Fruit fly (Drosophila melanogaster) whole organism, embryonic: ENCODE results near the gene Pgant7.
A peak's percentile ranks its signal among the peaks of the same experiment; 100 is the strongest.

ENCODE experiments used
- Bgb ChIP-seq: fragments of 200-800 bp; sonication (Bioruptor generic); IDR thresholded peaks from 2 replicates; pipeline ENCODE4 v1.3.6; 2022; ENCODE audit warnings: missing biosample characterization, missing genetic modification characterization; ENCODE audit not compliant: partially characterized antibody
- BtbVII ChIP-seq: fragments of 200-800 bp; sonication (Bioruptor generic); optimal IDR thresholded peaks from 3 replicates; lab custom pipeline; 2017; ENCODE audit warnings: missing biosample characterization, mild to moderate bottlenecking, missing genetic modification characterization
- CG11085 ChIP-seq: fragments of 200-800 bp; sonication (Bioruptor generic); IDR thresholded peaks from 2 replicates; pipeline ENCODE4 v1.3.6; 2022; ENCODE audit warnings: missing biosample characterization, missing genetic modification characterization
- CG1233 ChIP-seq: fragments of 200-800 bp; sonication (Bioruptor generic); optimal IDR thresholded peaks from 4 replicates; lab custom pipeline; 2018; ENCODE audit warnings: missing biosample characterization, mild to moderate bottlenecking, missing genetic modification characterization
- CG13287 ChIP-seq: fragments of 200-800 bp; sonication (Bioruptor generic); IDR thresholded peaks from 2 replicates; pipeline ENCODE4 v1.3.6; 2022; ENCODE audit warnings: missing biosample characterization, missing genetic modification characterization; ENCODE audit not compliant: partially characterized antibody
- CG13894 ChIP-seq: fragments of 200-800 bp; sonication (Bioruptor generic); optimal IDR thresholded peaks from 3 replicates; lab custom pipeline; 2018; ENCODE audit warnings: missing biosample characterization, mild to moderate bottlenecking, missing genetic modification characterization, moderate library complexity
- CG15601 ChIP-seq: fragments of 200-800 bp; sonication (Bioruptor generic); optimal IDR thresholded peaks from 3 replicates; lab custom pipeline; 2019; ENCODE audit warnings: missing biosample characterization, mild to moderate bottlenecking, missing genetic modification characterization, moderate library complexity
- CG17829 ChIP-seq: fragments of 200-800 bp; optimal IDR thresholded peaks from 2 replicates; lab custom pipeline; 2019; ENCODE audit warnings: missing biosample characterization, mild to moderate bottlenecking, missing genetic modification characterization, moderate library complexity
- CG18262 ChIP-seq: fragments of 200-800 bp; optimal IDR thresholded peaks from 3 replicates; lab custom pipeline; 2019; ENCODE audit warnings: missing biosample characterization, mild to moderate bottlenecking, missing genetic modification characterization, moderate library complexity
- CG18599 ChIP-seq: fragments of 200-800 bp; sonication (Bioruptor generic); optimal IDR thresholded peaks from 3 replicates; lab custom pipeline; 2017; ENCODE audit warnings: missing biosample characterization, missing genetic modification characterization, mild to moderate bottlenecking, moderate library complexity, missing genetic modification reagents
- CG2120 ChIP-seq: fragments of 200-800 bp; sonication (Bioruptor generic); optimal IDR thresholded peaks from 3 replicates; lab custom pipeline; 2016; ENCODE audit warnings: missing biosample characterization, missing genetic modification characterization
- CG2889 ChIP-seq: fragments of 200-800 bp; sonication (Bioruptor generic); IDR thresholded peaks from 3 replicates; pipeline ENCODE4 v1.3.6; 2022; ENCODE audit warnings: missing biosample characterization, missing genetic modification characterization
- CG30403 ChIP-seq: fragments of 200-800 bp; sonication (Bioruptor generic); optimal IDR thresholded peaks from 3 replicates; lab custom pipeline; 2016; ENCODE audit warnings: missing biosample characterization, missing genetic modification characterization
- CG31224 ChIP-seq: fragments of 200-800 bp; sonication (Bioruptor generic); IDR thresholded peaks from 2 replicates; pipeline ENCODE4 v1.3.6; 2022; ENCODE audit warnings: missing biosample characterization, missing genetic modification characterization
- CG31441 ChIP-seq: fragments of 200-800 bp; sonication (Bioruptor generic); IDR thresholded peaks from 2 replicates; pipeline ENCODE4 v1.3.6; 2022; ENCODE audit warnings: missing biosample characterization, missing genetic modification characterization
- CG33557 ChIP-seq: fragments of 200-800 bp; sonication (Bioruptor generic); optimal IDR thresholded peaks from 2 replicates; lab custom pipeline; 2019; ENCODE audit warnings: missing biosample characterization, mild to moderate bottlenecking, missing genetic modification characterization, moderate library complexity
- CG3407 ChIP-seq: fragments of 200-800 bp; sonication (Bioruptor generic); optimal IDR thresholded peaks from 2 replicates; lab custom pipeline; 2018; ENCODE audit warnings: missing biosample characterization, mild to moderate bottlenecking, missing genetic modification characterization
- CG34224 ChIP-seq: fragments of 200-800 bp; sonication (Bioruptor generic); IDR thresholded peaks from 3 replicates; pipeline ENCODE4 v1.3.6; 2022; ENCODE audit warnings: missing biosample characterization, missing genetic modification characterization; ENCODE audit not compliant: partially characterized antibody
- CG6689 ChIP-seq: fragments of 200-800 bp; sonication (Bioruptor generic); IDR thresholded peaks from 2 replicates; pipeline ENCODE4 v1.3.6; 2022; ENCODE audit warnings: missing biosample characterization, missing genetic modification characterization
- CG8359 ChIP-seq: fragments of 200-800 bp; sonication (Bioruptor generic); optimal IDR thresholded peaks from 2 replicates; lab custom pipeline; 2017; ENCODE audit warnings: missing biosample characterization, mild to moderate bottlenecking, missing genetic modification characterization, borderline replicate concordance
- CG8478 ChIP-seq: fragments of >200 bp; optimal IDR thresholded peaks from 2 replicates; lab custom pipeline; 2018
- CG9609 ChIP-seq: fragments of 200-800 bp; sonication (Bioruptor generic); optimal IDR thresholded peaks from 3 replicates; lab custom pipeline; 2016; ENCODE audit warnings: missing biosample characterization, missing genetic modification characterization
- CG9876 ChIP-seq: fragments of 200-800 bp; sonication (Bioruptor generic); optimal IDR thresholded peaks from 2 replicates; lab custom pipeline; 2016; ENCODE audit warnings: missing biosample characterization, missing genetic modification characterization
- CoRest ChIP-seq: fragments of 200-800 bp; sonication (Bioruptor generic); optimal IDR thresholded peaks from 3 replicates; lab custom pipeline; 2018; ENCODE audit warnings: missing biosample characterization, mild to moderate bottlenecking, missing genetic modification characterization, moderate library complexity
- Ets97D ChIP-seq: fragments of 200-800 bp; sonication (Bioruptor generic); optimal IDR thresholded peaks from 3 replicates; lab custom pipeline; 2016; ENCODE audit warnings: missing biosample characterization, missing genetic modification characterization
- Hmr ChIP-seq: fragments of 200-800 bp; sonication (Bioruptor generic); optimal IDR thresholded peaks from 3 replicates; lab custom pipeline; 2017; ENCODE audit warnings: mild to moderate bottlenecking, missing biosample characterization, missing genetic modification reagents, missing genetic modification characterization
- Hmx ChIP-seq: fragments of 200-800 bp; sonication (Bioruptor generic); optimal IDR thresholded peaks from 2 replicates; lab custom pipeline; 2016; ENCODE audit warnings: missing biosample characterization, missing genetic modification characterization
- Mad ChIP-seq: fragments of 200-800 bp; sonication (Bioruptor generic); optimal IDR thresholded peaks from 2 replicates; lab custom pipeline; 2016; ENCODE audit warnings: missing biosample characterization, missing genetic modification characterization
- Meics ChIP-seq: fragments of 200-800 bp; sonication (Bioruptor generic); optimal IDR thresholded peaks from 2 replicates; lab custom pipeline; 2017; ENCODE audit warnings: missing biosample characterization, mild to moderate bottlenecking, missing genetic modification characterization
- az2 ChIP-seq: fragments of 200-800 bp; sonication (Bioruptor generic); optimal IDR thresholded peaks from 3 replicates; lab custom pipeline; 2016; ENCODE audit warnings: missing biosample characterization, missing genetic modification characterization
- ci ChIP-seq: fragments of 200-800 bp; sonication (Bioruptor generic); IDR thresholded peaks from 3 replicates; pipeline ENCODE4 v1.3.6; 2022; ENCODE audit warnings: missing biosample characterization, missing genetic modification characterization
- dan ChIP-seq: fragments of 200-800 bp; sonication (Bioruptor generic); IDR thresholded peaks from 2 replicates; pipeline ENCODE4 v1.3.6; 2022; ENCODE audit warnings: missing biosample characterization, missing genetic modification characterization
- disco-r ChIP-seq: fragments of 200-800 bp; sonication (Bioruptor generic); optimal IDR thresholded peaks from 2 replicates; lab custom pipeline; 2016; ENCODE audit warnings: missing biosample characterization, missing genetic modification characterization
- fd64A ChIP-seq: fragments of 200-800 bp; sonication (Bioruptor generic); optimal IDR thresholded peaks from 3 replicates; lab custom pipeline; 2018; ENCODE audit warnings: missing biosample characterization, mild to moderate bottlenecking, missing genetic modification characterization
- fd96Cb ChIP-seq: fragments of 200-800 bp; sonication (Bioruptor generic); optimal IDR thresholded peaks from 2 replicates; lab custom pipeline; 2018; ENCODE audit warnings: missing biosample characterization, mild to moderate bottlenecking, missing genetic modification characterization, moderate library complexity
- fru ChIP-seq: fragments of >200 bp; optimal IDR thresholded peaks from 2 replicates; lab custom pipeline; 2017
- mirr ChIP-seq: fragments of 200-800 bp; sonication (Bioruptor generic); optimal IDR thresholded peaks from 3 replicates; lab custom pipeline; 2018; ENCODE audit warnings: missing biosample characterization, mild to moderate bottlenecking, missing genetic modification characterization
- nau ChIP-seq: fragments of 200-800 bp; sonication (Bioruptor generic); optimal IDR thresholded peaks from 3 replicates; lab custom pipeline; 2017; ENCODE audit warnings: missing biosample characterization, mild to moderate bottlenecking, missing genetic modification characterization, missing genetic modification reagents
- nmo ChIP-seq: fragments of 200-800 bp; sonication (Bioruptor generic); optimal IDR thresholded peaks from 2 replicates; lab custom pipeline; 2018; ENCODE audit warnings: missing biosample characterization, mild to moderate bottlenecking, missing genetic modification characterization, moderate library complexity
- phol ChIP-seq: fragments of 200-800 bp; sonication (Bioruptor generic); optimal IDR thresholded peaks from 3 replicates; lab custom pipeline; 2018; ENCODE audit warnings: missing biosample characterization, mild to moderate bottlenecking, missing genetic modification characterization, moderate library complexity
- row ChIP-seq: fragments of 200-800 bp; sonication (Bioruptor generic); IDR thresholded peaks from 3 replicates; pipeline ENCODE4 v1.3.6; 2022; ENCODE audit warnings: missing biosample characterization, missing genetic modification characterization
- stwl ChIP-seq: fragments of 200-800 bp; sonication (Bioruptor generic); optimal IDR thresholded peaks from 3 replicates; lab custom pipeline; 2018; ENCODE audit warnings: missing biosample characterization, mild to moderate bottlenecking, missing genetic modification characterization, moderate library complexity
- trh ChIP-seq: fragments of 200-800 bp; sonication (Bioruptor generic); optimal IDR thresholded peaks from 2 replicates; lab custom pipeline; 2016; ENCODE audit warnings: missing biosample characterization, missing genetic modification characterization
- tup ChIP-seq: fragments of 200-800 bp; sonication (Bioruptor generic); optimal IDR thresholded peaks from 2 replicates; lab custom pipeline; 2016; ENCODE audit warnings: missing biosample characterization, mild to moderate bottlenecking, missing genetic modification characterization, moderate library complexity
- vfl ChIP-seq: fragments of 200-800 bp; sonication (Bioruptor generic); optimal IDR thresholded peaks from 2 replicates; lab custom pipeline; 2016; ENCODE audit warnings: missing biosample characterization, missing genetic modification characterization
- wdn ChIP-seq: fragments of 200-800 bp; sonication (Bioruptor generic); IDR thresholded peaks from 2 replicates; pipeline ENCODE4 v1.3.6; 2022; ENCODE audit warnings: missing biosample characterization, missing genetic modification characterization

Gene Pgant7

dm6 chrX:18533308-18533707 lies 33.5 kb upstream of the Pgant7 start (continued):
- TF ChIP-seq CG13894 (tag; lab: Kevin White, UChicago) (no peak), disco-r (GFP tag; lab: Kevin White, UChicago) (no peak), nau (no peak), CG6689 (peak; percentile 30; the same call in 1 of the 2 replicates), Hmr (GFP tag; lab: Kevin White, UChicago) (peak; percentile 12), CG15601 (tag; lab: Kevin White, UChicago) (no peak), Hmx (GFP tag; lab: Kevin White, UChicago) (no peak), ci (GFP tag; lab: Robert Waterston, UW) (peak; percentile 43; the same call in 2 of the 3 replicates), BtbVII (GFP tag; lab: Kevin White, UChicago) (no peak), CG33557 (GFP tag; lab: Kevin White, UChicago) (no peak), CG8359 (GFP tag; lab: Kevin White, UChicago) (no peak), Meics (GFP tag; lab: Kevin White, UChicago) (no peak), CG18599 (GFP tag; lab: Kevin White, UChicago) (no peak), CG9609 (no peak), Mad (GFP tag; lab: Kevin White, UChicago) (no peak), Bgb (no peak), row (GFP tag; lab: Robert Waterston, UW) (peak; percentile 53), CG18262 (tag; lab: Kevin White, UChicago) (peak; percentile 55), CG11085 (no peak), CG13287 (no peak), stwl (no peak), CG31224 (GFP tag; lab: Robert Waterston, UW) (no peak), CG1233 (no peak), CG8478 (lab: Kevin White, UChicago) (no peak), CG34224 (GFP tag; lab: Robert Waterston, UW) (no peak), CG30403 (GFP tag; lab: Kevin White, UChicago) (peak; percentile 14), CG3407 (GFP tag; lab: Kevin White, UChicago) (peak; percentile 44), az2 (GFP tag; lab: Kevin White, UChicago) (peak; percentile 13), trh (peak; percentile 53), mirr (GFP tag; lab: Kevin White, UChicago) (no peak), dan (no peak), CG31441 (GFP tag; lab: Robert Waterston, UW) (0 out of 2 replicates have a peak, but pooled peaks have one; percentile 37), Ets97D (GFP tag; lab: Kevin White, UChicago) (peak; percentile 4), CoRest (tag; lab: Kevin White, UChicago) (peak; percentile 46), CG9876 (GFP tag; lab: Kevin White, UChicago) (no peak), nmo (GFP tag; lab: Kevin White, UChicago) (peak; percentile 44), fru (lab: Kevin White, UChicago) (no peak), CG2120 (peak; percentile 1), wdn (GFP tag; lab: Robert Waterston, UW) (no peak), fd96Cb (peak; percentile 33), fd64A (GFP tag; lab: Kevin White, UChicago) (no peak), phol (tag; lab: Kevin White, UChicago) (peak; percentile 46), CG17829 (tag; lab: Kevin White, UChicago) (peak; percentile 21), vfl (GFP tag; lab: Kevin White, UChicago) (no peak), CG2889 (GFP tag; lab: Robert Waterston, UW) (no peak), tup (GFP tag; lab: Kevin White, UChicago) (no peak)
